Fruit fly (Drosophila melanogaster) whole organism, embryonic: ENCODE data around the gene Cht6.

Source experiments
- CG12219 ChIP-seq: fragments of 200-800 bp; sonication (Bioruptor generic); optimal IDR thresholded peaks from 3 replicates; lab custom pipeline; 2018; ENCODE audit warnings: missing biosample characterization, mild to moderate bottlenecking, missing genetic modification characterization
- Gsc ChIP-seq: fragments of 200-800 bp; sonication (Bioruptor generic); IDR thresholded peaks from 2 replicates; pipeline ENCODE4 v1.3.6; 2022; ENCODE audit warnings: missing biosample characterization, missing genetic modification characterization
- Sox102F ChIP-seq: fragments of 200-800 bp; sonication (Bioruptor generic); optimal IDR thresholded peaks from 2 replicates; lab custom pipeline; 2018; ENCODE audit warnings: missing biosample characterization, mild to moderate bottlenecking, missing genetic modification characterization, moderate library complexity
- sug ChIP-seq: fragments of 200-800 bp; optimal IDR thresholded peaks from 2 replicates; lab custom pipeline; 2019; ENCODE audit warnings: missing biosample characterization, mild to moderate bottlenecking, missing genetic modification characterization, moderate library complexity

DNA sequence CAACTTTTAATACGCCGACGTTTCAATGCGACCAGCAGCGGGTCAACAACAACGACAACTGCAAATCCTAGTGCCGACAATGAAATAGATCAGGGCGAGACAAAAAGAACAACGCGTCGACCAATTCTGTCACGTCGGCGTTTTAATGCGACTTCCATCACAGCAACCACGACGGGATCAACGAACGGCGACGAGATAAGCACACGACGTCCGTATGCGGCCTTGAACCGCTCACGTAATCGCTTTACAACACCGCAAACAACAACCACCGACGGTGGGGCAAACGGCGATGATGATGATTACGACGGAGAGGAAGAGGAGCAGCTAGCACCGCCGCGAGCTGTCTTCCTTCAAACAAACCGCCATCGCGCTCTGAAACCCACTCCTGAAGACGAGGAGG lies 22.9 kb downstream of the Cht6 start:
- TF ChIP-seq CG12219 (GFP tag; lab: Kevin White, UChicago) (no peak), sug (no peak), Gsc (GFP tag; lab: Robert Waterston, UW) (no peak), Sox102F (GFP tag; lab: Kevin White, UChicago) (no peak)
